Fruit fly (Drosophila melanogaster): ENCODE data around the gene Men-b.

Men-b gene

DNA sequence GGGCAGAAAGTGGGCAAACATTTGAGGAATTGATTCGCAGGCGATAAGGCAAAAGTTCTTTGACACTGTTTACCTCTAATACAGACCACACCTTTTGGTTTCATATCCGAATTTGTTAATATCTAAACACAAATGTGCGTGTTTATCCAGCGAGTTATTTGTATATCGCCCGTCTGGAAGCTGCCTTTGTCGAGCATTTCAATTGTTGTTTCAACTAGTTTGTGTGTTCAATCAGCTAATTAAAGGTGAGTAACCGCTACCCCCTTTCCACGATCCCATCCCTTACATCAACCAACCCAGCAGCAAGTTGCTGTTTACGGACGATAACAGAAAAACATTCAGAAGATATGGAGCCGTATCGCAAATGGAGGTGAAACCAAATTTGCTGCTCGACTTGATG, 20.1 kb upstream of the Men-b start (continued):
- TF ChIP-seq h (optimal IDR thresholded peaks at IDR 0.05) (no peak), MESR4 (GFP tag; optimal IDR thresholded peaks at IDR 0.05) (no peak), cad (GFP tag; optimal IDR thresholded peaks at IDR 0.05) (no peak), Ravus (GFP tag; IDR thresholded peaks at IDR 0.05) (no peak), HHEX (GFP tag; optimal IDR thresholded peaks at IDR 0.05) (peak; percentile 67), CG6654 (GFP tag; optimal IDR thresholded peaks at IDR 0.05) (no peak), da (GFP tag; optimal IDR thresholded peaks at IDR 0.05) (peak; percentile 20), stwl (tag; optimal IDR thresholded peaks at IDR 0.05) (no peak), so (GFP tag; IDR thresholded peaks at IDR 0.05) (peak; percentile 61; the same call in 1 of the 3 replicates), CG7987 (GFP tag; optimal IDR thresholded peaks at IDR 0.05) (peak; percentile 75), bsh (GFP tag; optimal IDR thresholded peaks at IDR 0.05) (no peak), dpn (GFP tag; optimal IDR thresholded peaks at IDR 0.05) (peak; percentile 27 to 67), vnd (GFP tag; IDR thresholded peaks at IDR 0.05; ENCODE audit: partially characterized antibody) (no peak), sqz (GFP tag; optimal IDR thresholded peaks at IDR 0.05) (no peak), wor (GFP tag; IDR thresholded peaks at IDR 0.05) (no peak), z (GFP tag; IDR thresholded peaks at IDR 0.05) (no peak), CG8765 (GFP tag; IDR thresholded peaks at IDR 0.05) (no peak), cas (GFP tag; IDR thresholded peaks at IDR 0.05) (no peak), CG17385 (GFP tag; optimal IDR thresholded peaks at IDR 0.05) (peak; percentile 15), CG3065 (GFP tag; optimal IDR thresholded peaks at IDR 0.05) (no peak), dysf (GFP tag; IDR thresholded peaks at IDR 0.05) (peak; percentile 55; the same call in 1 of the 3 replicates), Tbp (GFP tag; optimal IDR thresholded peaks at IDR 0.05) (no peak), CG31441 (GFP tag; IDR thresholded peaks at IDR 0.05) (no peak), CG12236 (GFP tag; optimal IDR thresholded peaks at IDR 0.05) (no peak), Sox102F (GFP tag; optimal IDR thresholded peaks at IDR 0.05) (peak; percentile 33), CG43689 (GFP tag; IDR thresholded peaks at IDR 0.05) (no peak), ac (GFP tag; optimal IDR thresholded peaks at IDR 0.05) (no peak), Mad (GFP tag; optimal IDR thresholded peaks at IDR 0.05) (no peak), Ssrp (tag; optimal IDR thresholded peaks at IDR 0.05) (no peak), inv (GFP tag; IDR thresholded peaks at IDR 0.05; ENCODE audit: partially characterized antibody) (no peak), GATAe (GFP tag; conservative IDR thresholded peaks at IDR 0.05) (no peak), pros (GFP tag; optimal IDR thresholded peaks at IDR 0.05) (no peak), CG10543 (GFP tag; optimal IDR thresholded peaks at IDR 0.05) (peak; percentile 57), Nf-YA (GFP tag; IDR thresholded peaks at IDR 0.05) (no peak), tgo (GFP tag; IDR thresholded peaks at IDR 0.05) (no peak), lola (GFP tag; optimal IDR thresholded peaks at IDR 0.05) (no peak), CG4328 (GFP tag; optimal IDR thresholded peaks at IDR 0.05) (peak; percentile 40), lov (optimal IDR thresholded peaks at IDR 0.05) (no peak), lov (GFP tag; IDR thresholded peaks at IDR 0.05) (no peak), fd96Cb (tag; optimal IDR thresholded peaks at IDR 0.05) (no peak), peb (GFP tag; IDR thresholded peaks at IDR 0.05) (no peak), MTF-1 (GFP tag; optimal IDR thresholded peaks at IDR 0.05; ENCODE audit: borderline replicate concordance) (peak; percentile 9), Kr (GFP tag; optimal IDR thresholded peaks at IDR 0.05) (no peak), CG13123 (GFP tag; optimal IDR thresholded peaks at IDR 0.05) (peak; percentile 8), tin (GFP tag; optimal IDR thresholded peaks at IDR 0.05) (no peak), ttk (GFP tag; IDR thresholded peaks at IDR 0.05) (no peak), HmgD (GFP tag; optimal IDR thresholded peaks at IDR 0.05) (no peak), Poxn (GFP tag; IDR thresholded peaks at IDR 0.05) (no peak), crp (GFP tag; optimal IDR thresholded peaks at IDR 0.05) (no peak), ase (GFP tag; IDR thresholded peaks at IDR 0.05) (no peak), btn (GFP tag; optimal IDR thresholded peaks at IDR 0.05) (no peak), aop (GFP tag; IDR thresholded peaks at IDR 0.05) (no peak), emc (GFP tag; optimal IDR thresholded peaks at IDR 0.05) (peak; percentile 34)

All from whole organism, embryonic.